Fruit fly (Drosophila melanogaster) whole organism, embryonic: Measurements from ENCODE around the gene CG14439.

Source experiments
- CG10366 ChIP-seq: fragments of 200-800 bp; sonication (Bioruptor generic); IDR thresholded peaks from 2 replicates; pipeline ENCODE4 v1.3.6; 2022; ENCODE audit warnings: missing biosample characterization, missing genetic modification characterization
- CG10431 ChIP-seq: fragments of 200-800 bp; sonication (Bioruptor generic); optimal IDR thresholded peaks from 3 replicates; lab custom pipeline; 2018; ENCODE audit warnings: missing biosample characterization, mild to moderate bottlenecking, missing genetic modification characterization
- CG12071 ChIP-seq: fragments of 200-800 bp; sonication (Bioruptor generic); optimal IDR thresholded peaks from 3 replicates; lab custom pipeline; 2018; ENCODE audit warnings: missing biosample characterization, mild to moderate bottlenecking, missing genetic modification characterization
- CG17385 ChIP-seq: fragments of 200-800 bp; sonication (Bioruptor generic); optimal IDR thresholded peaks from 3 replicates; lab custom pipeline; 2018; ENCODE audit warnings: missing biosample characterization, mild to moderate bottlenecking, missing genetic modification characterization
- CG1792 ChIP-seq: fragments of 200-800 bp; sonication (Bioruptor generic); optimal IDR thresholded peaks from 2 replicates; lab custom pipeline; 2016; ENCODE audit warnings: missing biosample characterization, missing genetic modification characterization
- CG2129 ChIP-seq: fragments of 200-800 bp; sonication (Bioruptor generic); IDR thresholded peaks from 2 replicates; pipeline ENCODE4 v1.3.6; 2022; ENCODE audit warnings: missing biosample characterization, missing genetic modification characterization; ENCODE audit not compliant: partially characterized antibody
- CG30403 ChIP-seq: fragments of 200-800 bp; sonication (Bioruptor generic); optimal IDR thresholded peaks from 3 replicates; lab custom pipeline; 2016; ENCODE audit warnings: missing biosample characterization, missing genetic modification characterization
- CG3065 ChIP-seq: fragments of 200-800 bp; sonication (Bioruptor generic); optimal IDR thresholded peaks from 2 replicates; lab custom pipeline; 2016; ENCODE audit warnings: missing biosample characterization, missing genetic modification characterization
- CG32767 ChIP-seq: fragments of 200-800 bp; sonication (Bioruptor generic); IDR thresholded peaks from 2 replicates; pipeline ENCODE4 v1.3.6; 2022; ENCODE audit warnings: missing biosample characterization, missing genetic modification characterization
- CG3838 ChIP-seq: fragments of 200-800 bp; sonication (Bioruptor generic); optimal IDR thresholded peaks from 3 replicates; lab custom pipeline; 2016; ENCODE audit warnings: missing biosample characterization, missing genetic modification characterization
- CG5245 ChIP-seq: fragments of 200-800 bp; sonication (Bioruptor generic); optimal IDR thresholded peaks from 3 replicates; lab custom pipeline; 2016; ENCODE audit warnings: missing biosample characterization, missing genetic modification characterization
- CG6175 ChIP-seq: fragments of 200-800 bp; sonication (Bioruptor generic); IDR thresholded peaks from 3 replicates; pipeline ENCODE4 v1.3.6; 2022; ENCODE audit warnings: missing biosample characterization, missing genetic modification characterization
- CG6254 ChIP-seq: fragments of 200-800 bp; sonication (Bioruptor generic); optimal IDR thresholded peaks from 3 replicates; lab custom pipeline; 2017; ENCODE audit warnings: mild to moderate bottlenecking, missing biosample characterization, missing genetic modification reagents, missing genetic modification characterization
- CG6272 ChIP-seq: fragments of 200-800 bp; sonication (Bioruptor generic); IDR thresholded peaks from 2 replicates; pipeline ENCODE4 v1.3.6; 2022; ENCODE audit warnings: missing biosample characterization, missing genetic modification characterization
- CG6689 ChIP-seq: fragments of 200-800 bp; sonication (Bioruptor generic); IDR thresholded peaks from 2 replicates; pipeline ENCODE4 v1.3.6; 2022; ENCODE audit warnings: missing biosample characterization, missing genetic modification characterization
- CG6813 ChIP-seq: fragments of 200-800 bp; sonication (Bioruptor generic); optimal IDR thresholded peaks from 2 replicates; lab custom pipeline; 2017; ENCODE audit warnings: missing biosample characterization, missing genetic modification characterization, mild to moderate bottlenecking, moderate library complexity, missing genetic modification reagents
- CG7745 ChIP-seq: fragments of 200-800 bp; sonication (Bioruptor generic); optimal IDR thresholded peaks from 2 replicates; lab custom pipeline; 2018; ENCODE audit warnings: missing biosample characterization, mild to moderate bottlenecking, missing genetic modification characterization, moderate library complexity
- CG8944 ChIP-seq: fragments of 200-800 bp; sonication (Bioruptor generic); optimal IDR thresholded peaks from 3 replicates; lab custom pipeline; 2016; ENCODE audit warnings: missing biosample characterization, missing genetic modification characterization
- Doc2 ChIP-seq: fragments of 200-800 bp; sonication (Bioruptor generic); IDR thresholded peaks from 2 replicates; pipeline ENCODE4 v1.3.6; 2022; ENCODE audit warnings: missing biosample characterization, missing genetic modification characterization
- Doc3 ChIP-seq: fragments of 200-800 bp; sonication (Bioruptor generic); IDR thresholded peaks from 3 replicates; pipeline ENCODE4 v1.3.6; 2022; ENCODE audit warnings: missing biosample characterization, missing genetic modification characterization; ENCODE audit not compliant: partially characterized antibody
- Dp ChIP-seq: fragments of 200-800 bp; sonication (Bioruptor generic); optimal IDR thresholded peaks from 2 replicates; lab custom pipeline; 2018; ENCODE audit warnings: missing biosample characterization, mild to moderate bottlenecking, missing genetic modification characterization, moderate library complexity
- Lpt ChIP-seq: fragments of >200 bp; optimal IDR thresholded peaks from 2 replicates; lab custom pipeline; 2018; ENCODE audit warnings: missing biosample characterization, missing genetic modification characterization
- Max ChIP-seq: fragments of 200-800 bp; sonication (Bioruptor generic); optimal IDR thresholded peaks from 2 replicates; lab custom pipeline; 2016; ENCODE audit warnings: missing biosample characterization, mild to moderate bottlenecking, missing genetic modification characterization
- NFAT ChIP-seq: fragments of 200-800 bp; sonication (Bioruptor generic); IDR thresholded peaks from 2 replicates; pipeline ENCODE4 v1.3.6; 2022; ENCODE audit warnings: missing biosample characterization, missing genetic modification characterization
- Nf-YA ChIP-seq: fragments of 200-800 bp; sonication (Bioruptor generic); IDR thresholded peaks from 2 replicates; pipeline ENCODE4 v1.3.6; 2022; ENCODE audit warnings: missing biosample characterization, missing genetic modification characterization
- Stat92E ChIP-seq, 3 experiments: fragments of >200 bp in 2 of 3; fragments of 200-800 bp in 1 of 3; sonication (Bioruptor generic) in 1 of 3; optimal IDR thresholded peaks; 2 replicates each; lab custom pipeline; 2017 to 2019; ENCODE audit warnings: missing biosample characterization in 3 of 3, missing genetic modification characterization in 3 of 3, mild to moderate bottlenecking in 1 of 3, moderate library complexity in 1 of 3
- TFAM ChIP-seq: fragments of 200-800 bp; sonication (Bioruptor generic); optimal IDR thresholded peaks from 2 replicates; lab custom pipeline; 2017; ENCODE audit warnings: missing biosample characterization, missing genetic modification characterization, inconsistent platforms
- al ChIP-seq: fragments of 200-800 bp; sonication (Bioruptor generic); IDR thresholded peaks from 2 replicates; pipeline ENCODE4 v1.3.6; 2022; ENCODE audit warnings: missing biosample characterization, missing genetic modification characterization
- ara ChIP-seq: fragments of 200-800 bp; sonication (Bioruptor generic); IDR thresholded peaks from 2 replicates; pipeline ENCODE4 v1.3.6; 2022; ENCODE audit warnings: missing biosample characterization, missing genetic modification characterization
- chm ChIP-seq: fragments of 200-800 bp; sonication (Bioruptor generic); IDR thresholded peaks from 2 replicates; pipeline ENCODE4 v1.3.6; 2022; ENCODE audit warnings: missing biosample characterization, missing genetic modification characterization
- dati ChIP-seq: fragments of 200-800 bp; sonication (Bioruptor generic); IDR thresholded peaks from 2 replicates; pipeline ENCODE4 v1.3.6; 2022; ENCODE audit warnings: missing biosample characterization, missing genetic modification characterization
- dimm ChIP-seq: fragments of 200-800 bp; sonication (Bioruptor generic); IDR thresholded peaks from 2 replicates; pipeline ENCODE4 v1.3.6; 2022; ENCODE audit warnings: missing biosample characterization, missing genetic modification characterization
- dmrt11E ChIP-seq: fragments of 200-800 bp; sonication (Bioruptor generic); optimal IDR thresholded peaks from 3 replicates; lab custom pipeline; 2018; ENCODE audit warnings: missing biosample characterization, mild to moderate bottlenecking, missing genetic modification characterization, moderate library complexity
- ems ChIP-seq: fragments of 200-800 bp; sonication (Bioruptor generic); optimal IDR thresholded peaks from 3 replicates; lab custom pipeline; 2016; ENCODE audit warnings: missing biosample characterization, missing genetic modification characterization
- insv ChIP-seq, 2 experiments: fragments of 200-800 bp; sonication (Bioruptor generic); optimal IDR thresholded peaks; 3 replicates each; lab custom pipeline; 2016 to 2018; ENCODE audit warnings: missing biosample characterization in 2 of 2, missing genetic modification characterization in 2 of 2
- lmd ChIP-seq: fragments of 200-800 bp; sonication (Bioruptor generic); IDR thresholded peaks from 2 replicates; pipeline ENCODE4 v1.3.6; 2022; ENCODE audit warnings: missing biosample characterization, missing genetic modification characterization
- luna ChIP-seq: fragments of 200-800 bp; sonication (Bioruptor generic); optimal IDR thresholded peaks from 2 replicates; lab custom pipeline; 2016; ENCODE audit warnings: missing biosample characterization, missing genetic modification characterization
- nerfin-2 ChIP-seq: fragments of 200-800 bp; sonication (Bioruptor generic); IDR thresholded peaks from 2 replicates; pipeline ENCODE4 v1.3.6; 2022; ENCODE audit warnings: missing biosample characterization, missing genetic modification characterization; ENCODE audit not compliant: partially characterized antibody
- onecut ChIP-seq: fragments of 200-800 bp; sonication (Bioruptor generic); IDR thresholded peaks from 2 replicates; pipeline ENCODE4 v1.3.6; 2022; ENCODE audit warnings: missing biosample characterization, missing genetic modification characterization
- pita ChIP-seq: fragments of 200-800 bp; sonication (Bioruptor generic); optimal IDR thresholded peaks from 2 replicates; lab custom pipeline; 2017; ENCODE audit warnings: missing biosample characterization, mild to moderate bottlenecking, missing genetic modification characterization
- prd ChIP-seq, 3 experiments: fragments of >200 bp in 2 of 3; fragments of 200-800 bp in 1 of 3; sonication (Bioruptor generic) in 1 of 3; optimal IDR thresholded peaks in 2 of 3; IDR thresholded peaks in 1 of 3; 2 replicates in 2 of 3; 3 replicates in 1 of 3; pipeline versions ENCODE4 v1.3.6 to Lab custom; 2017 to 2022; ENCODE audit warnings: missing biosample characterization in 1 of 3, missing genetic modification characterization in 1 of 3
- ro ChIP-seq: fragments of 200-800 bp; sonication (Bioruptor generic); IDR thresholded peaks from 2 replicates; pipeline ENCODE4 v1.3.6; 2022; ENCODE audit warnings: missing biosample characterization, missing genetic modification characterization
- row ChIP-seq: fragments of 200-800 bp; sonication (Bioruptor generic); IDR thresholded peaks from 3 replicates; pipeline ENCODE4 v1.3.6; 2022; ENCODE audit warnings: missing biosample characterization, missing genetic modification characterization
- sc ChIP-seq, 3 experiments: fragments of >200 bp in 2 of 3; fragments of 200-800 bp in 1 of 3; sonication (Bioruptor generic) in 1 of 3; optimal IDR thresholded peaks; 2 replicates in 2 of 3; 3 replicates in 1 of 3; lab custom pipeline; 2017; ENCODE audit warnings: mild to moderate bottlenecking in 1 of 3, missing biosample characterization in 1 of 3, missing genetic modification characterization in 1 of 3, missing genetic modification reagents in 1 of 3
- sima ChIP-seq: fragments of 200-800 bp; sonication (Bioruptor generic); optimal IDR thresholded peaks from 2 replicates; lab custom pipeline; 2016; ENCODE audit warnings: missing biosample characterization, missing genetic modification characterization
- so ChIP-seq: fragments of 200-800 bp; sonication (Bioruptor generic); IDR thresholded peaks from 3 replicates; pipeline ENCODE4 v1.3.6; 2022; ENCODE audit warnings: missing biosample characterization, missing genetic modification characterization
- sqz ChIP-seq: fragments of 200-800 bp; sonication (Bioruptor generic); optimal IDR thresholded peaks from 3 replicates; lab custom pipeline; 2018; ENCODE audit warnings: missing biosample characterization, mild to moderate bottlenecking, missing genetic modification characterization
- tio ChIP-seq: fragments of 200-800 bp; sonication (Bioruptor generic); optimal IDR thresholded peaks from 2 replicates; lab custom pipeline; 2017; ENCODE audit warnings: missing biosample characterization, missing genetic modification characterization, inconsistent platforms
- tx ChIP-seq: fragments of 200-800 bp; sonication (Bioruptor generic); optimal IDR thresholded peaks from 2 replicates; lab custom pipeline; 2016; ENCODE audit warnings: missing biosample characterization, missing genetic modification characterization
- zfh2 ChIP-seq: fragments of 200-800 bp; sonication (Bioruptor generic); optimal IDR thresholded peaks from 2 replicates; lab custom pipeline; 2016; ENCODE audit warnings: missing biosample characterization, missing genetic modification characterization

Gene CG14439

dm6 chrX:6705059-6705802 lies 42.1 kb upstream of the CG14439 start (continued):
- TF ChIP-seq prd (optimal IDR thresholded peaks at IDR 0.05; lab: Kevin White, UChicago) (no peak), prd (GFP tag; IDR thresholded peaks at IDR 0.05; lab: Robert Waterston, UW) (peak; percentile 22; the same call in 1 of the 3 replicates), so (GFP tag; lab: Robert Waterston, UW) (no peak), ara (GFP tag; lab: Robert Waterston, UW) (no peak), CG3838 (GFP tag; lab: Kevin White, UChicago) (no peak), Max (GFP tag; lab: Kevin White, UChicago) (no peak), lmd (GFP tag; lab: Robert Waterston, UW) (0 out of 2 replicates have a peak, but pooled peaks have one; percentile 4), row (GFP tag; lab: Robert Waterston, UW) (peak; percentile 46; the same call in 2 of the 3 replicates), CG2129 (GFP tag; lab: Robert Waterston, UW) (no peak), Lpt (GFP tag; lab: Kevin White, UChicago) (no peak), TFAM (GFP tag; lab: Kevin White, UChicago) (no peak), zfh2 (GFP tag; lab: Kevin White, UChicago) (no peak), insv (GFP tag; optimal IDR thresholded peaks at IDR 0.05; lab: Kevin White, UChicago) (no peak), Nf-YA (GFP tag; lab: Robert Waterston, UW) (no peak), dati (GFP tag; lab: Robert Waterston, UW) (no peak), CG12071 (GFP tag; lab: Kevin White, UChicago) (no peak), tio (GFP tag; lab: Kevin White, UChicago) (no peak), CG6272 (GFP tag; lab: Robert Waterston, UW) (no peak), CG10366 (GFP tag; lab: Robert Waterston, UW) (no peak), CG6175 (GFP tag; lab: Robert Waterston, UW) (no peak), CG3065 (GFP tag; lab: Kevin White, UChicago) (no peak), CG6254 (GFP tag; lab: Kevin White, UChicago) (no peak), CG5245 (GFP tag; lab: Kevin White, UChicago) (no peak), sqz (GFP tag; lab: Kevin White, UChicago) (no peak), CG10431 (no peak), CG8944 (GFP tag; lab: Kevin White, UChicago) (no peak), chm (GFP tag; lab: Robert Waterston, UW) (no peak), CG30403 (GFP tag; lab: Kevin White, UChicago) (no peak), tx (GFP tag; lab: Kevin White, UChicago) (no peak), ems (GFP tag; lab: Kevin White, UChicago) (no peak), ro (no peak), sima (no peak), Doc2 (GFP tag; lab: Robert Waterston, UW) (no peak), nerfin-2 (GFP tag; lab: Robert Waterston, UW) (no peak), CG1792 (GFP tag; lab: Kevin White, UChicago) (no peak), CG7745 (tag; lab: Kevin White, UChicago) (no peak), CG32767 (GFP tag; lab: Robert Waterston, UW) (no peak), al (GFP tag; lab: Robert Waterston, UW) (no peak), luna (no peak), Stat92E (GFP tag; optimal IDR thresholded peaks at IDR 0.05; lab: Kevin White, UChicago) (no peak), sc (optimal IDR thresholded peaks at IDR 0.05; lab: Kevin White, UChicago) (no peak), sc (GFP tag; optimal IDR thresholded peaks at IDR 0.05; lab: Kevin White, UChicago) (no peak), Dp (GFP tag; lab: Kevin White, UChicago) (no peak), NFAT (GFP tag; lab: Robert Waterston, UW) (no peak), CG6689 (GFP tag; lab: Robert Waterston, UW) (no peak), CG17385 (GFP tag; lab: Kevin White, UChicago) (no peak), dmrt11E (tag; lab: Kevin White, UChicago) (no peak), pita (GFP tag; lab: Kevin White, UChicago) (no peak), dimm (GFP tag; lab: Robert Waterston, UW) (no peak), onecut (GFP tag; lab: Robert Waterston, UW) (no peak), Doc3 (GFP tag; lab: Robert Waterston, UW) (no peak), CG6813 (GFP tag; lab: Kevin White, UChicago) (peak; percentile 1)
